Worm (Caenorhabditis elegans) whole organism, L3 larva: ENCODE data around the gene R01H2.1.

Experiments used
- aly-2 ChIP-seq: fragments of 150-350 bp; optimal IDR thresholded peaks from 2 replicates; lab custom pipeline; 2014; ENCODE audit warnings: missing biosample characterization, missing genetic modification characterization
- jun-1 ChIP-seq: fragments of 150-350 bp; optimal IDR thresholded peaks from 2 replicates; lab custom pipeline; 2014; ENCODE audit warnings: missing biosample characterization, missing genetic modification reagents, missing genetic modification characterization
- nhr-11 ChIP-seq: fragments of 150-350 bp; optimal IDR thresholded peaks from 2 replicates; lab custom pipeline; 2014; ENCODE audit warnings: missing biosample characterization, missing genetic modification characterization
- nhr-76 ChIP-seq: fragments of 150-350 bp; sonication (generic microtip); optimal IDR thresholded peaks from 5 replicates; lab custom pipeline; 2014; ENCODE audit warnings: missing biosample characterization, missing genetic modification characterization
- pqm-1 ChIP-seq: fragments of 150-350 bp; optimal IDR thresholded peaks from 2 replicates; lab custom pipeline; 2017; ENCODE audit warnings: missing biosample characterization, missing genetic modification characterization, inconsistent platforms
- zag-1 ChIP-seq: fragments of 150-350 bp; optimal IDR thresholded peaks from 2 replicates; lab custom pipeline; 2014; ENCODE audit warnings: missing biosample characterization, missing genetic modification characterization
- ztf-11 ChIP-seq: fragments of 150-350 bp; optimal IDR thresholded peaks from 2 replicates; lab custom pipeline; 2014; ENCODE audit warnings: missing biosample characterization, missing genetic modification characterization

ce11 chrIII:7087691-7088323, 25.1 kb downstream of the R01H2.1 start, which contains the start of gene fubl-2:
- TF ChIP-seq pqm-1 = peak; percentile 24
- no peak for TF ChIP-seq nhr-11 (tag; lab: Kevin White, UChicago)
- TF ChIP-seq aly-2 (tag; lab: Kevin White, UChicago) = no peak
- no peak for TF ChIP-seq ztf-11
- TF ChIP-seq jun-1 (tag; lab: Kevin White, UChicago) = no peak
- TF ChIP-seq zag-1 (tag; lab: Kevin White, UChicago) = no peak
- no peak for TF ChIP-seq nhr-76 (tag; lab: Kevin White, UChicago)
